Worm (Caenorhabditis elegans): Measurements from ENCODE around the gene ccnk-1.

ccnk-1 gene

ce11 chrV:14612168-14612567, at the start of gene ccnk-1, which contains the start of gene R11H6.5:
TSS of gene ccnk-1 (plus strand) at chrV:14612548.
TSS of gene R11H6.5 (minus strand) at chrV:14612222.
- TF ChIP-seq snpc-1.3 (tag; optimal IDR thresholded peaks at IDR 0.05; ENCODE audit: insufficient read depth) (peak; percentile 42), D2030.7 (GFP tag; IDR thresholded peaks at IDR 0.05) (peak; percentile 8; the same call in 1 of the 2 replicates), madf-3 (GFP tag; IDR thresholded peaks at IDR 0.05) (no peak), Y53G8AR.9 (GFP tag; conservative IDR thresholded peaks at IDR 0.05) (no peak), mcd-1 (GFP tag; IDR thresholded peaks at IDR 0.05) (no peak), snpc-4 (GFP tag; optimal IDR thresholded peaks at IDR 0.05) (no peak), snpc-4 (tag; optimal IDR thresholded peaks at IDR 0.05) (peak in 1 of 4 experiments; percentile 8), ceh-91 (GFP tag; IDR thresholded peaks at IDR 0.05) (peak; percentile 58), F49E8.2 (tag; optimal IDR thresholded peaks at IDR 0.05; ENCODE audit: insufficient read depth) (peak; percentile 19), T26A5.8 (tag; optimal IDR thresholded peaks at IDR 0.05) (no peak), snpc-1.1 (tag; optimal IDR thresholded peaks at IDR 0.05; ENCODE audit: insufficient read depth) (peak; percentile 16), lsl-1 (GFP tag; optimal IDR thresholded peaks at IDR 0.05) (peak; percentile 93), pbrm-1 (GFP tag; IDR thresholded peaks at IDR 0.05) (no peak), ceh-58 (GFP tag; IDR thresholded peaks at IDR 0.05) (no peak), F23B12.7 (tag; optimal IDR thresholded peaks at IDR 0.05; ENCODE audit: insufficient read depth) (peak; percentile 59)

ce11 chrV:14562589-14562988, 49.8 kb upstream of the ccnk-1 start, which contains the start of gene C53A5.11:
TSS of gene C53A5.11 (plus strand) at chrV:14562889.
- TF ChIP-seq K12H6.12 (tag; optimal IDR thresholded peaks at IDR 0.05) = no peak

- TF ChIP-seq ztf-28 (GFP tag; IDR thresholded peaks at IDR 0.05) (no peak), mel-28 (tag; optimal IDR thresholded peaks at IDR 0.05; ENCODE audit: borderline replicate concordance) (no peak), cebp-2 (GFP tag; IDR thresholded peaks at IDR 0.05) (no peak), bed-2 (GFP tag; IDR thresholded peaks at IDR 0.05) (no peak), nfya-1 (tag; optimal IDR thresholded peaks at IDR 0.05; ENCODE audit: borderline replicate concordance, insufficient read depth) (no peak), F57C9.4 (tag; optimal IDR thresholded peaks at IDR 0.05) (no peak), D2030.7 (GFP tag; IDR thresholded peaks at IDR 0.05) (no peak), dpl-1 (GFP tag; optimal IDR thresholded peaks at IDR 0.05) (no peak), T26A5.8 (tag; optimal IDR thresholded peaks at IDR 0.05) (no peak), dpff-1 (tag; optimal IDR thresholded peaks at IDR 0.05) (no peak), F57A8.1 (GFP tag; optimal IDR thresholded peaks at IDR 0.05) (no peak), madf-10 (tag; optimal IDR thresholded peaks at IDR 0.05) (no peak), lin-26 (GFP tag; IDR thresholded peaks at IDR 0.05) (no peak), F33H1.4 (GFP tag; IDR thresholded peaks at IDR 0.05) (no peak)
Observed at ce11 chrV:14576745-14577373, 35.5 kb upstream of the ccnk-1 start.

- TF ChIP-seq F49E8.2 (tag; optimal IDR thresholded peaks at IDR 0.05; ENCODE audit: insufficient read depth) (no peak), madf-8 (GFP tag; conservative IDR thresholded peaks at IDR 0.05) (no peak), zim-3 (tag; optimal IDR thresholded peaks at IDR 0.05) (no peak), unc-130 (GFP tag; optimal IDR thresholded peaks at IDR 0.05) (no peak), C06A6.2 (GFP tag; conservative IDR thresholded peaks at IDR 0.05) (no peak), sdz-38 (tag; optimal IDR thresholded peaks at IDR 0.05) (no peak), xnd-1 (tag; optimal IDR thresholded peaks at IDR 0.05) (no peak)
Observed at ce11 chrV:14579619-14580018, 32.7 kb upstream of the ccnk-1 start, which contains the start of gene gar-3. TSS of gene gar-3 (minus strand) at chrV:14579719.

Data from whole organism, young adult.